Worm (Caenorhabditis elegans) whole organism, young adult: ENCODE data around the gene jmjd-3.3.

Source experiments
- B0019.2 ChIP-seq: fragments of 200-800 bp; sonication (Bioruptor generic); conservative IDR thresholded peaks from 2 replicates; pipeline ENCODE4 v1.3.6; 2022; ENCODE audit warnings: missing genetic modification reagents, missing genetic modification characterization, missing compliant biosample characterization
- B0261.1 ChIP-seq: sonication (generic microtip); optimal IDR thresholded peaks from 2 replicates; lab custom pipeline; 2016; ENCODE audit warnings: mild to moderate bottlenecking, missing genetic modification characterization, moderate library complexity, missing compliant biosample characterization
- B0336.3 ChIP-seq: fragments of 200-800 bp; sonication (Bioruptor generic); IDR thresholded peaks from 2 replicates; pipeline ENCODE4 v1.3.6; 2022; ENCODE audit warnings: missing genetic modification characterization, missing compliant biosample characterization
- C06A6.2 ChIP-seq: fragments of 200-800 bp; sonication (Bioruptor generic); conservative IDR thresholded peaks from 2 replicates; pipeline ENCODE4 v1.3.6; 2022; ENCODE audit warnings: missing genetic modification characterization, missing compliant biosample characterization
- F23B12.7 ChIP-seq: sonication (generic microtip); optimal IDR thresholded peaks from 2 replicates; lab custom pipeline; 2017; ENCODE audit warnings: missing genetic modification characterization, mild to moderate bottlenecking, missing compliant biosample characterization, antibody characterized with exemption, moderate library complexity; ENCODE audit not compliant: insufficient read depth
- F33H1.4 ChIP-seq: fragments of 200-800 bp; sonication (Bioruptor generic); IDR thresholded peaks from 2 replicates; pipeline ENCODE4 v1.3.6; 2022; ENCODE audit warnings: missing genetic modification reagents, missing genetic modification characterization, missing compliant biosample characterization
- F39B2.1 ChIP-seq: fragments of 200-800 bp; sonication (Bioruptor generic); IDR thresholded peaks from 2 replicates; pipeline ENCODE4 v1.3.6; 2022; ENCODE audit warnings: missing genetic modification reagents, missing genetic modification characterization, missing compliant biosample characterization
- F55B11.4 ChIP-seq: sonication (generic microtip); optimal IDR thresholded peaks from 2 replicates; lab custom pipeline; 2016; ENCODE audit warnings: missing compliant biosample characterization, missing genetic modification characterization, borderline replicate concordance; ENCODE audit not compliant: insufficient read depth
- F57C9.4 ChIP-seq: sonication (generic microtip); optimal IDR thresholded peaks from 2 replicates; lab custom pipeline; 2017; ENCODE audit warnings: mild to moderate bottlenecking, missing genetic modification characterization, missing compliant biosample characterization
- T07F8.4 ChIP-seq: sonication (generic microtip); optimal IDR thresholded peaks from 2 replicates; lab custom pipeline; 2016; ENCODE audit warnings: mild to moderate bottlenecking, missing genetic modification characterization, moderate library complexity, missing compliant biosample characterization
- Y67H2A.10 ChIP-seq: fragments of 200-800 bp; sonication (Bioruptor generic); conservative IDR thresholded peaks from 2 replicates; pipeline ENCODE4 v1.3.6; 2022; ENCODE audit warnings: missing genetic modification reagents, missing genetic modification characterization, missing compliant biosample characterization
- Y79H2A.3 ChIP-seq: fragments of 200-800 bp; sonication (Bioruptor generic); conservative IDR thresholded peaks from 2 replicates; pipeline ENCODE4 v1.3.6; 2022; ENCODE audit warnings: missing genetic modification reagents, missing genetic modification characterization, missing compliant biosample characterization
- akir-1 ChIP-seq: fragments of 200-800 bp; sonication (Bioruptor generic); optimal IDR thresholded peaks from 2 replicates; lab custom pipeline; 2018; ENCODE audit warnings: mild to moderate bottlenecking, missing genetic modification characterization, moderate library complexity, missing compliant biosample characterization
- aptf-3 ChIP-seq: fragments of 200-800 bp; sonication (Bioruptor generic); IDR thresholded peaks from 2 replicates; pipeline ENCODE4 v1.3.6; 2022; ENCODE audit warnings: missing genetic modification characterization, missing compliant biosample characterization
- atf-7 ChIP-seq: sonication (generic microtip); optimal IDR thresholded peaks from 2 replicates; lab custom pipeline; 2017; ENCODE audit warnings: mild to moderate bottlenecking, missing genetic modification characterization, missing compliant biosample characterization
- attf-5 ChIP-seq: fragments of 200-800 bp; sonication (Bioruptor generic); optimal IDR thresholded peaks from 2 replicates; lab custom pipeline; 2018; ENCODE audit warnings: mild to moderate bottlenecking, missing genetic modification characterization, missing compliant biosample characterization
- ceh-58 ChIP-seq: fragments of 200-800 bp; sonication (Bioruptor generic); IDR thresholded peaks from 2 replicates; pipeline ENCODE4 v1.3.6; 2022; ENCODE audit warnings: missing genetic modification characterization, missing compliant biosample characterization
- ceh-91 ChIP-seq: fragments of 200-800 bp; sonication (Bioruptor generic); IDR thresholded peaks from 2 replicates; pipeline ENCODE4 v1.3.6; 2022; ENCODE audit warnings: missing genetic modification reagents, missing genetic modification characterization, missing compliant biosample characterization
- dpl-1 ChIP-seq: fragments of 150-350 bp; optimal IDR thresholded peaks from 2 replicates; lab custom pipeline; 2014; ENCODE audit warnings: missing biosample characterization, missing genetic modification reagents, missing genetic modification characterization
- egl-44 ChIP-seq: fragments of 200-800 bp; sonication (Bioruptor generic); IDR thresholded peaks from 2 replicates; pipeline ENCODE4 v1.3.6; 2022; ENCODE audit warnings: missing genetic modification reagents, missing genetic modification characterization, missing compliant biosample characterization
- ets-4 ChIP-seq: fragments of 200-800 bp; sonication (Bioruptor generic); optimal IDR thresholded peaks from 2 replicates; lab custom pipeline; 2018; ENCODE audit warnings: mild to moderate bottlenecking, missing genetic modification characterization, missing compliant biosample characterization
- hmg-1.2 ChIP-seq: fragments of 200-800 bp; sonication (Bioruptor generic); IDR thresholded peaks from 2 replicates; pipeline ENCODE4 v1.3.6; 2022; ENCODE audit warnings: missing genetic modification reagents, missing genetic modification characterization, missing compliant biosample characterization
- hmg-20 ChIP-seq: fragments of 200-800 bp; sonication (Bioruptor generic); IDR thresholded peaks from 2 replicates; pipeline ENCODE4 v1.3.6; 2022; ENCODE audit warnings: missing genetic modification reagents, missing genetic modification characterization, missing compliant biosample characterization
- lag-1 ChIP-seq: fragments of 200-800 bp; sonication (Bioruptor generic); IDR thresholded peaks from 2 replicates; pipeline ENCODE4 v1.3.6; 2022; ENCODE audit warnings: missing genetic modification reagents, missing genetic modification characterization, missing compliant biosample characterization
- lin-26 ChIP-seq: fragments of 200-800 bp; sonication (Bioruptor generic); IDR thresholded peaks from 2 replicates; pipeline ENCODE4 v1.3.6; 2022; ENCODE audit warnings: missing genetic modification reagents, missing genetic modification characterization, missing compliant biosample characterization
- lsy-27 ChIP-seq: sonication (generic microtip); optimal IDR thresholded peaks from 2 replicates; lab custom pipeline; 2017; ENCODE audit warnings: missing genetic modification characterization, mild to moderate bottlenecking, missing compliant biosample characterization, antibody characterized with exemption, missing genotype, borderline replicate concordance; ENCODE audit not compliant: insufficient read depth
- madf-8 ChIP-seq: fragments of 200-800 bp; sonication (Bioruptor generic); conservative IDR thresholded peaks from 2 replicates; pipeline ENCODE4 v1.3.6; 2022; ENCODE audit warnings: missing genetic modification reagents, missing genetic modification characterization, missing compliant biosample characterization
- mel-28 ChIP-seq: sonication (generic microtip); optimal IDR thresholded peaks from 2 replicates; lab custom pipeline; 2016; ENCODE audit warnings: borderline replicate concordance, mild to moderate bottlenecking, missing genetic modification characterization, missing compliant biosample characterization
- mes-4 ChIP-seq: sonication (generic microtip); optimal IDR thresholded peaks from 2 replicates; lab custom pipeline; 2016; ENCODE audit warnings: missing genotype, missing genetic modification characterization, missing compliant biosample characterization
- nfya-1 ChIP-seq: sonication (generic microtip); optimal IDR thresholded peaks from 2 replicates; lab custom pipeline; 2017; ENCODE audit warnings: antibody characterized with exemption, missing compliant biosample characterization, missing genetic modification characterization, borderline replicate concordance; ENCODE audit not compliant: insufficient read depth
- nhr-80 ChIP-seq: sonication (generic microtip); optimal IDR thresholded peaks from 2 replicates; lab custom pipeline; 2016; ENCODE audit warnings: missing genetic modification characterization, missing compliant biosample characterization
- nhr-90 ChIP-seq: sonication (generic microtip); optimal IDR thresholded peaks from 2 replicates; lab custom pipeline; 2016; ENCODE audit warnings: missing genotype, mild to moderate bottlenecking, missing genetic modification characterization, missing compliant biosample characterization
- pbrm-1 ChIP-seq: fragments of 200-800 bp; sonication (Bioruptor generic); IDR thresholded peaks from 2 replicates; pipeline ENCODE4 v1.3.6; 2022; ENCODE audit warnings: missing genetic modification reagents, missing genetic modification characterization, missing compliant biosample characterization
- rcor-1 ChIP-seq: fragments of 200-800 bp; sonication (Bioruptor generic); IDR thresholded peaks from 2 replicates; pipeline ENCODE4 v1.3.6; 2022; ENCODE audit warnings: missing genetic modification reagents, missing genetic modification characterization, missing compliant biosample characterization
- repo-1 ChIP-seq: sonication (generic microtip); optimal IDR thresholded peaks from 2 replicates; lab custom pipeline; 2017; ENCODE audit warnings: mild to moderate bottlenecking, missing genetic modification characterization, missing compliant biosample characterization
- sea-2 ChIP-seq: fragments of 200-800 bp; sonication (Bioruptor generic); IDR thresholded peaks from 2 replicates; pipeline ENCODE4 v1.3.6; 2022; ENCODE audit warnings: missing genetic modification characterization, missing compliant biosample characterization
- snpc-1.3 ChIP-seq: sonication (generic microtip); optimal IDR thresholded peaks from 2 replicates; lab custom pipeline; 2017; ENCODE audit warnings: missing genetic modification characterization, mild to moderate bottlenecking, missing compliant biosample characterization, antibody characterized with exemption, moderate library complexity, missing genotype, missing genetic modification reagents; ENCODE audit not compliant: insufficient read depth
- snpc-4 ChIP-seq, 5 experiments: fragments of 150-350 bp in 1 of 5; sonication (generic microtip) in 4 of 5; optimal IDR thresholded peaks; 2 replicates each; lab custom pipeline; 2014 to 2018; ENCODE audit warnings: missing genetic modification characterization in 5 of 5, missing biosample characterization in 3 of 5, antibody characterized with exemption in 2 of 5, mild to moderate bottlenecking in 2 of 5, missing compliant biosample characterization in 2 of 5, missing genotype in 2 of 5, moderate library complexity in 2 of 5, missing genetic modification reagents in 1 of 5
- tbp1 ChIP-seq: fragments of 200-800 bp; sonication (Bioruptor generic); optimal IDR thresholded peaks from 2 replicates; lab custom pipeline; 2018; ENCODE audit warnings: mild to moderate bottlenecking, missing genetic modification characterization, missing compliant biosample characterization
- unc-130 ChIP-seq: sonication (generic microtip); optimal IDR thresholded peaks from 2 replicates; lab custom pipeline; 2016; ENCODE audit warnings: missing genetic modification reagents, missing genetic modification characterization, missing compliant biosample characterization
- unc-62 ChIP-seq: fragments of 150-350 bp; optimal IDR thresholded peaks from 2 replicates; lab custom pipeline; 2014; ENCODE audit warnings: missing biosample characterization, missing genetic modification reagents, missing genetic modification characterization
- zfh-2 ChIP-seq: fragments of 200-800 bp; sonication (Bioruptor generic); conservative IDR thresholded peaks from 2 replicates; pipeline ENCODE4 v1.3.6; 2022; ENCODE audit warnings: missing genetic modification reagents, missing genetic modification characterization, missing compliant biosample characterization
- ztf-22 ChIP-seq: fragments of 200-800 bp; sonication (Bioruptor generic); optimal IDR thresholded peaks from 2 replicates; lab custom pipeline; 2018; ENCODE audit warnings: mild to moderate bottlenecking, missing genetic modification characterization, moderate library complexity, missing compliant biosample characterization
- ztf-26 ChIP-seq: sonication (generic microtip); optimal IDR thresholded peaks from 2 replicates; lab custom pipeline; 2017; ENCODE audit warnings: missing genetic modification characterization, missing compliant biosample characterization

The jmjd-3.3 gene

DNA sequence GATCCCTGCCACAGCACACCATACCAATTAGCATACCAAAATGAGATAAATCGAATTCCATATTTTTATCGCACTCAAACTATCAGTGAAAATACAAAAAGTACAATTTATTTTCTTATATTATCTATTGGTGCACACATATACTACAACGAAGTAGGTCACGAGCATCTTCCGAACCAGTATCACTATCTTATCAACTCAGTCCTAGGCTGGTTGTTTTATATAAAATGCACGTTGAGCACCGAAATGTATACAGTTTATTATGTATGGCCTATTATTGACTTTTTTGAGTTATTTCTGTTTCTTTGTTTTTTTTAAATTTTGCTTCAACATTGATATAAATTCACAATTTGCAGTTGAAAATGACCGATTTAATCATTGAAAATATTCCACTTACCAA lies 20.5 kb upstream of the jmjd-3.3 start, which contains the start of gene C29F7.2:
TSS of gene C29F7.2 (plus strand) at position 357 of the 400 bp plus-strand sequence.
- peak; percentile 44 for TF ChIP-seq nhr-80 (tag; lab: Kevin White, UChicago)
- no peak for TF ChIP-seq nfya-1
- peak; percentile 31 for TF ChIP-seq tbp1
- TF ChIP-seq hmg-20 = no peak
- no peak for TF ChIP-seq nhr-90 (tag; lab: Kevin White, UChicago)
- TF ChIP-seq, all 124 proteins: peak for 2

DNA sequence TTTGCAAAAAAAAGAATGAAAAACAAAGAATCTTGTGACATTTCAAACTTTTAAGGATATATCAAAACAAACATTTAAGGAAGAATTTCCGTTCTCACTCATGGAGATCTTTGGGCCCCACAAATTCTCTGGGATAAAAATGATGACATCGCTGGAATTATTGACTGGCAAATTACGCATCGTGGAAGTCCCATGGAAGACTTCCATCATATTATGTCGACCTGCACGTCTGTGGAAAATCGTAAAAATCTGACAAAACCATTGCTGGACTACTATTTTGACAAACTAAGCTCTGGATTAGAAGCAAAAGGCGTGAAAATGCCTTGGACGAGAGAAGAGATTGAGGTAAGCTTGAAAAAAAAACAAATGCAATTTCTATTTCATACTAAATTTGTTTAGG lies 18.7 kb upstream of the jmjd-3.3 start:
- no peak for TF ChIP-seq ztf-26 (tag; lab: Kevin White, UChicago)
- TF ChIP-seq F33H1.4 (GFP tag; lab: Robert Waterston, UW) = no peak
- no peak for TF ChIP-seq snpc-4 (GFP tag; optimal IDR thresholded peaks at IDR 0.05; lab: Kevin White, UChicago)
- no peak for TF ChIP-seq snpc-4 (tag; optimal IDR thresholded peaks at IDR 0.05; lab: Kevin White, UChicago)
- no peak for TF ChIP-seq madf-8
- TF ChIP-seq pbrm-1 (GFP tag; lab: Robert Waterston, UW) = no peak
- no peak for TF ChIP-seq attf-5 (GFP tag; lab: Kevin White, UChicago)
- TF ChIP-seq atf-7 (tag; lab: Kevin White, UChicago) = no peak
- TF ChIP-seq rcor-1 (GFP tag; lab: Robert Waterston, UW) = no peak
- TF ChIP-seq zfh-2 (GFP tag; lab: Robert Waterston, UW) = no peak
- no peak for TF ChIP-seq ets-4 (GFP tag; lab: Kevin White, UChicago)
- no peak for TF ChIP-seq C06A6.2 (GFP tag; lab: Robert Waterston, UW)
- TF ChIP-seq sea-2 (GFP tag; lab: Robert Waterston, UW) = no peak
- no peak for TF ChIP-seq egl-44 (GFP tag; lab: Robert Waterston, UW)
- no peak for TF ChIP-seq akir-1 (GFP tag; lab: Kevin White, UChicago)
- TF ChIP-seq dpl-1 (GFP tag; lab: Kevin White, UChicago) = no peak
- no peak for TF ChIP-seq F55B11.4 (tag; lab: Kevin White, UChicago)
- TF ChIP-seq, all 124 proteins: peak for 0

DNA sequence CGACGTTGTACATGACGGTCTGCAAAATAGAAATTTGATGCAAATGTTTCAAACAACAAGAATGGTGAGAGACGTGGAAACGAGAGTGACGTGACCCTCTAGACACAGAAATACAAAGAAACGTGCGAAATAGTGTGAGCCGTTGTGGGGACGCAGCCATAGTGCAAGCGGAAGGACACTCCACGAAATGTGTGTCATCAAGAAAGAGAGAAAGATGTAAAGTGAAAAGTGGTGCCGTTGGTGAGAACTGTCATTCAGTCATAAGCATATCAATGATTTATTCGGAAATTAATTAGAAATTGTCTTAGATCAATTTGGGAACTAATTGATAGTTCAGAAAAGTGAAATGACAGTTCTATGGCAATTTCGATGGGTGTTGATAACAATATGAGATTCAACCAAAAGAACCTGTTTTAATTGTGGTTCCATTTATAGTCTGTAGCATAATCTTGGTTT lies 16.3 kb upstream of the jmjd-3.3 start, which contains the start of gene C29F7.3:
TSS of gene C29F7.3 (minus strand) at position 51 of the 456 bp plus-strand sequence.
- TF ChIP-seq ceh-91 (no peak), repo-1 (tag; lab: Kevin White, UChicago) (no peak), B0019.2 (GFP tag; lab: Robert Waterston, UW) (no peak), unc-130 (GFP tag; lab: Kevin White, UChicago) (no peak), lsy-27 (tag; lab: Kevin White, UChicago) (no peak), akir-1 (GFP tag; lab: Kevin White, UChicago) (no peak), T07F8.4 (tag; lab: Kevin White, UChicago) (no peak), Y67H2A.10 (GFP tag; lab: Robert Waterston, UW) (no peak), nhr-90 (tag; lab: Kevin White, UChicago) (no peak), Y79H2A.3 (no peak), B0336.3 (GFP tag; lab: Robert Waterston, UW) (no peak), aptf-3 (GFP tag; lab: Robert Waterston, UW) (no peak), F39B2.1 (GFP tag; lab: Robert Waterston, UW) (no peak), ztf-22 (peak; percentile 79), ceh-58 (no peak), hmg-1.2 (GFP tag; lab: Robert Waterston, UW) (peak; percentile 58; the same call in 1 of the 2 replicates), lag-1 (no peak), atf-7 (tag; lab: Kevin White, UChicago) (peak; percentile 23), mel-28 (tag; lab: Kevin White, UChicago) (no peak), unc-62 (peak; percentile 46), nhr-80 (tag; lab: Kevin White, UChicago) (peak; percentile 95), C06A6.2 (GFP tag; lab: Robert Waterston, UW) (no peak), B0261.1 (tag; lab: Kevin White, UChicago) (no peak), lin-26 (GFP tag; lab: Robert Waterston, UW) (no peak), F23B12.7 (tag; lab: Kevin White, UChicago) (peak; percentile 15), snpc-1.3 (tag; lab: Kevin White, UChicago) (no peak), attf-5 (GFP tag; lab: Kevin White, UChicago) (no peak), mes-4 (tag; lab: Kevin White, UChicago) (no peak), F57C9.4 (tag; lab: Kevin White, UChicago) (no peak)
